Worm (Caenorhabditis elegans): ENCODE results near the gene sem-5.

sem-5 gene

ce11 chrX:7925134-7925533 lies 36.4 kb downstream of the sem-5 start, which contains the start of gene zig-4:
Gene zig-4, plus strand, starts transcription at chrX:7925434.
- peak; percentile 32 for TF ChIP-seq aha-1 (tag)
- no peak for TF ChIP-seq vab-7 (GFP tag; IDR thresholded peaks at IDR 0.05)
- TF ChIP-seq F10B5.3 (tag; optimal IDR thresholded peaks at IDR 0.05) = no peak
- no peak for TF ChIP-seq lin-39 (tag; optimal IDR thresholded peaks at IDR 0.05)
- TF ChIP-seq ceh-44 (GFP tag; IDR thresholded peaks at IDR 0.05) = no peak

- TF ChIP-seq madf-9 (GFP tag; conservative IDR thresholded peaks at IDR 0.05) (no peak), zfp-2 (tag; optimal IDR thresholded peaks at IDR 0.05) (no peak), nhr-41 (GFP tag; IDR thresholded peaks at IDR 0.05) (no peak), T26A8.4 (GFP tag; IDR thresholded peaks at IDR 0.05) (no peak), F44E2.7 (GFP tag; IDR thresholded peaks at IDR 0.05) (no peak), egl-27 (tag; optimal IDR thresholded peaks at IDR 0.05) (no peak), aha-1 (tag) (no peak), cey-2 (tag; optimal IDR thresholded peaks at IDR 0.05; ENCODE audit: borderline replicate concordance, insufficient read depth) (no peak), R02D3.7 (tag; optimal IDR thresholded peaks at IDR 0.05) (no peak), gei-8 (GFP tag; optimal IDR thresholded peaks at IDR 0.05) (no peak), nhr-77 (tag; optimal IDR thresholded peaks at IDR 0.05) (no peak)
Measured at ce11 chrX:7921130-7921529, 40.4 kb downstream of the sem-5 start.

- TF ChIP-seq nhr-25 (tag; optimal IDR thresholded peaks at IDR 0.05; ENCODE audit: borderline replicate concordance, insufficient read depth) = no peak
- TF ChIP-seq nhr-6 (tag; optimal IDR thresholded peaks at IDR 0.05) = no peak
- no peak for TF ChIP-seq lsy-2 (tag; optimal IDR thresholded peaks at IDR 0.05)
- TF ChIP-seq lir-3 (tag; optimal IDR thresholded peaks at IDR 0.05) = no peak
- TF ChIP-seq zag-1 (tag; optimal IDR thresholded peaks at IDR 0.05) = no peak
- no peak for TF ChIP-seq daf-8 (GFP tag; IDR thresholded peaks at IDR 0.05)
- TF ChIP-seq hlh-30 (tag; optimal IDR thresholded peaks at IDR 0.05; ENCODE audit: insufficient read depth) = no peak
- TF ChIP-seq F10B5.3 (tag; optimal IDR thresholded peaks at IDR 0.05) = no peak
- no peak for TF ChIP-seq ZK546.5 (tag; optimal IDR thresholded peaks at IDR 0.05)
- no peak for TF ChIP-seq pha-4 (GFP tag; IDR thresholded peaks at IDR 0.05)
- TF ChIP-seq pha-4 (tag; optimal IDR thresholded peaks at IDR 0.05) = no peak
- TF ChIP-seq lin-38 (GFP tag; IDR thresholded peaks at IDR 0.05) = no peak
- no peak for TF ChIP-seq ceh-62 (tag; optimal IDR thresholded peaks at IDR 0.05)
- TF ChIP-seq ceh-82 (tag; optimal IDR thresholded peaks at IDR 0.05) = no peak
- no peak for TF ChIP-seq T20F7.1 (GFP tag; optimal IDR thresholded peaks at IDR 0.05)
- no peak for TF ChIP-seq fkh-10 (GFP tag; optimal IDR thresholded peaks at IDR 0.05)
- TF ChIP-seq D1046.2 (GFP tag; IDR thresholded peaks at IDR 0.05) = no peak
- TF ChIP-seq sdz-12 (GFP tag; optimal IDR thresholded peaks at IDR 0.05) = no peak
- TF ChIP-seq tag-97 (GFP tag; IDR thresholded peaks at IDR 0.05) = no peak
- TF ChIP-seq spr-1 (tag; optimal IDR thresholded peaks at IDR 0.05) = no peak
Measured at ce11 chrX:7916076-7916475, 45.4 kb downstream of the sem-5 start.

- TF ChIP-seq gei-8 (GFP tag; optimal IDR thresholded peaks at IDR 0.05) (no peak), Y105C5A.15 (GFP tag; IDR thresholded peaks at IDR 0.05) (no peak), madf-9 (GFP tag; conservative IDR thresholded peaks at IDR 0.05) (no peak), cey-2 (tag; optimal IDR thresholded peaks at IDR 0.05; ENCODE audit: borderline replicate concordance, insufficient read depth) (no peak), Y48G9A.11 (GFP tag; IDR thresholded peaks at IDR 0.05) (no peak), mxl-2 (GFP tag; conservative IDR thresholded peaks at IDR 0.05) (no peak), pqm-1 (tag; optimal IDR thresholded peaks at IDR 0.05) (no peak)
Measured at ce11 chrX:7915616-7916015, 45.9 kb downstream of the sem-5 start.
